Worm (Caenorhabditis elegans) whole organism, young adult: ENCODE results near the gene F27D9.12.

Experiments
- F55B11.4 ChIP-seq: sonication (generic microtip); optimal IDR thresholded peaks from 2 replicates; lab custom pipeline; 2016; ENCODE audit warnings: missing compliant biosample characterization, missing genetic modification characterization, borderline replicate concordance; ENCODE audit not compliant: insufficient read depth
- T07F8.4 ChIP-seq: sonication (generic microtip); optimal IDR thresholded peaks from 2 replicates; lab custom pipeline; 2016; ENCODE audit warnings: mild to moderate bottlenecking, missing genetic modification characterization, moderate library complexity, missing compliant biosample characterization
- aptf-3 ChIP-seq: fragments of 200-800 bp; sonication (Bioruptor generic); IDR thresholded peaks from 2 replicates; pipeline ENCODE4 v1.3.6; 2022; ENCODE audit warnings: missing genetic modification characterization, missing compliant biosample characterization
- cebp-2 ChIP-seq: fragments of 200-800 bp; sonication (Bioruptor generic); IDR thresholded peaks from 2 replicates; pipeline ENCODE4 v1.3.6; 2022; ENCODE audit warnings: missing genetic modification characterization, missing compliant biosample characterization
- ceh-58 ChIP-seq: fragments of 200-800 bp; sonication (Bioruptor generic); IDR thresholded peaks from 2 replicates; pipeline ENCODE4 v1.3.6; 2022; ENCODE audit warnings: missing genetic modification characterization, missing compliant biosample characterization
- ceh-91 ChIP-seq: fragments of 200-800 bp; sonication (Bioruptor generic); IDR thresholded peaks from 2 replicates; pipeline ENCODE4 v1.3.6; 2022; ENCODE audit warnings: missing genetic modification reagents, missing genetic modification characterization, missing compliant biosample characterization
- dpl-1 ChIP-seq: fragments of 150-350 bp; optimal IDR thresholded peaks from 2 replicates; lab custom pipeline; 2014; ENCODE audit warnings: missing biosample characterization, missing genetic modification reagents, missing genetic modification characterization
- madf-3 ChIP-seq: fragments of 200-800 bp; sonication (Bioruptor generic); IDR thresholded peaks from 2 replicates; pipeline ENCODE4 v1.3.6; 2022; ENCODE audit warnings: missing genetic modification reagents, missing genetic modification characterization, missing compliant biosample characterization
- nhr-120 ChIP-seq: fragments of 200-800 bp; sonication (Bioruptor generic); IDR thresholded peaks from 2 replicates; pipeline ENCODE4 v1.3.6; 2022; ENCODE audit warnings: missing genetic modification characterization, missing compliant biosample characterization
- nhr-179 ChIP-seq: sonication (generic microtip); optimal IDR thresholded peaks from 2 replicates; lab custom pipeline; 2016; ENCODE audit warnings: mild to moderate bottlenecking, missing genetic modification characterization, missing compliant biosample characterization
- sdz-38 ChIP-seq: sonication (generic microtip); optimal IDR thresholded peaks from 2 replicates; lab custom pipeline; 2016; ENCODE audit warnings: missing genotype, missing genetic modification characterization, missing compliant biosample characterization
- snpc-1.3 ChIP-seq: sonication (generic microtip); optimal IDR thresholded peaks from 2 replicates; lab custom pipeline; 2017; ENCODE audit warnings: missing genetic modification characterization, mild to moderate bottlenecking, missing compliant biosample characterization, antibody characterized with exemption, moderate library complexity, missing genotype, missing genetic modification reagents; ENCODE audit not compliant: insufficient read depth
- sptf-2 ChIP-seq: fragments of 200-800 bp; sonication (Bioruptor generic); optimal IDR thresholded peaks from 2 replicates; lab custom pipeline; 2018; ENCODE audit warnings: mild to moderate bottlenecking, missing genetic modification characterization, missing compliant biosample characterization
- tlf-1 ChIP-seq: fragments of 200-800 bp; sonication (Bioruptor generic); optimal IDR thresholded peaks from 2 replicates; lab custom pipeline; 2018; ENCODE audit warnings: mild to moderate bottlenecking, missing genetic modification characterization, missing compliant biosample characterization

DNA sequence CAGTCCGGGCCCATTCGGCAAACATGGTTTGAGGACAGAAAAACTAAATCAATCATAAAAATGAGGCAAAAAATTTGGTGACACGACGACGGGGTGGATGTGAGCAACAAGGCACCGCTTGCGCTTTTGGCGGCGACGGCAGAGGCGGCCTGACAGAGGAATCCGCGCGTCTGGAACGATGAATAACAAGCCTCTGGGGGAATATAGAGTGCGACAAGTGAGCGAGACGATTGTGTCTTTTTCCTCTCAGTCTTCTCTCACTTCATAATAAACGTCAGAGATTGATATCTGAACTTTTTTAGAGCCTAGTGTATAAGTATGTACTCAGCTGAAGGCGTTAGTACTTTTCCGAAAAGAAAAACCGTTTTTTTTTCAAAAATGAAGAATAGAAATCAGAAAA, 48.8 kb downstream of the F27D9.12 start, which contains the start of gene twk-17:
- TF ChIP-seq sptf-2 (GFP tag; lab: Kevin White, UChicago) (no peak), aptf-3 (GFP tag; lab: Robert Waterston, UW) (no peak), cebp-2 (GFP tag; lab: Robert Waterston, UW) (no peak), T07F8.4 (no peak), dpl-1 (GFP tag; lab: Kevin White, UChicago) (no peak), ceh-91 (GFP tag; lab: Robert Waterston, UW) (no peak), nhr-120 (GFP tag; lab: Robert Waterston, UW) (no peak), F55B11.4 (tag; lab: Kevin White, UChicago) (no peak), sdz-38 (tag; lab: Kevin White, UChicago) (no peak), ceh-58 (GFP tag; lab: Robert Waterston, UW) (no peak), nhr-179 (tag; lab: Kevin White, UChicago) (no peak), tlf-1 (GFP tag; lab: Kevin White, UChicago) (no peak), madf-3 (GFP tag; lab: Robert Waterston, UW) (no peak), snpc-1.3 (no peak)
